Fruit fly (Drosophila melanogaster): Measurements from ENCODE around the gene CG32576.

- TF ChIP-seq bab1 (GFP tag; optimal IDR thresholded peaks at IDR 0.05) (no peak), Crg-1 (GFP tag; optimal IDR thresholded peaks at IDR 0.05) (no peak), CG33017 (tag; optimal IDR thresholded peaks at IDR 0.05) (no peak), pad (GFP tag; optimal IDR thresholded peaks at IDR 0.05) (no peak), Clk (GFP tag; optimal IDR thresholded peaks at IDR 0.05) (no peak)
Measured at dm6 chrX:16244731-16245130, 43.6 kb downstream of the CG32576 start.
